Fruit fly (Drosophila melanogaster): ENCODE results near the gene CG42852.

DNA sequence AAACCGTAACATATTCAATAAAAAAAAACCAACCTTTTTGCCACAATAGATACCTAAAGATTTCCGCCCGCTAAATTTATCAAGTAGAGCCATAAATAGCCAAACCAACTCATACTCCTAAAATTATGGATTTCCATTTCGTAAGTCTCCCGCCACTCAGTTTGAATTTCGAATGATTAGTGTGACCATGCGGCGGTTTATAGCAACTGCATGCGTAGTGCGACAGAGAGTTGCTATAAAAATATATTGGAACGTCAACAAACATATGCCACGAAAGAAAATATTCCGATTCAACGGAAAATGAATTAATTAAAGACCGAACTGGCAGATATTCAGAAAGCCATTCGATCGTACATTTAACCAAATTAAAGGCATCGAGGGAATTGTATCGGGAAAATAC is 27.5 kb downstream of the CG42852 start, which contains the start of gene CG9706:
- no peak for TF ChIP-seq Ets21C (GFP tag; optimal IDR thresholded peaks at IDR 0.05)
- no peak for TF ChIP-seq ss (GFP tag; optimal IDR thresholded peaks at IDR 0.05)
- TF ChIP-seq achi (GFP tag; optimal IDR thresholded peaks at IDR 0.05) = no peak
- no peak for TF ChIP-seq CG11762 (GFP tag; optimal IDR thresholded peaks at IDR 0.05; ENCODE audit: insufficient read depth)
- no peak for TF ChIP-seq CG8119 (GFP tag; IDR thresholded peaks at IDR 0.05)
- no peak for TF ChIP-seq vri (GFP tag; optimal IDR thresholded peaks at IDR 0.05)
- TF ChIP-seq Hr39 (GFP tag; optimal IDR thresholded peaks at IDR 0.05) = no peak
- TF ChIP-seq OdsH (GFP tag; optimal IDR thresholded peaks at IDR 0.05) = no peak
- no peak for TF ChIP-seq fd85E (GFP tag; optimal IDR thresholded peaks at IDR 0.05)
- no peak for TF ChIP-seq fd59A (GFP tag; optimal IDR thresholded peaks at IDR 0.05)
